Fruit fly (Drosophila melanogaster): Measurements from ENCODE around the gene pnt.
A peak's percentile ranks its signal among the peaks of the same experiment; 100 is the strongest.

- TF ChIP-seq net (GFP tag; optimal IDR thresholded peaks at IDR 0.05): peak; percentile 61
- TF ChIP-seq Eip78C (GFP tag): peak; percentile 87
- peak; percentile 20 for TF ChIP-seq OdsH (GFP tag; optimal IDR thresholded peaks at IDR 0.05)
- peak; percentile 32 for TF ChIP-seq Blimp-1 (GFP tag; optimal IDR thresholded peaks at IDR 0.05)
- no peak for TF ChIP-seq Eip93F (GFP tag; optimal IDR thresholded peaks at IDR 0.05)
- TF ChIP-seq topi (GFP tag; optimal IDR thresholded peaks at IDR 0.05): peak; percentile 52
- peak; percentile 76 for TF ChIP-seq CG6854 (GFP tag; optimal IDR thresholded peaks at IDR 0.05)
- TF ChIP-seq Sox102F (GFP tag; optimal IDR thresholded peaks at IDR 0.05): peak; percentile 73
- peak; percentile 54 for TF ChIP-seq esn (GFP tag; optimal IDR thresholded peaks at IDR 0.05)
These were observed 28.3 kb upstream of the pnt start for dm6 chr3R:23374290-23374689.

All from whole organism, prepupa.